Fruit fly (Drosophila melanogaster) whole organism, adult: ENCODE measurements around the gene Ugt36D1.

Experiments used
- CG5204 ChIP-seq: fragments of 200-800 bp; sonication (Bioruptor generic); optimal IDR thresholded peaks from 2 replicates; lab custom pipeline; 2016; ENCODE audit warnings: missing biosample characterization, missing genetic modification characterization
- bab1 ChIP-seq: fragments of 200-800 bp; sonication (Bioruptor generic); optimal IDR thresholded peaks from 3 replicates; lab custom pipeline; 2019; ENCODE audit warnings: missing biosample characterization, mild to moderate bottlenecking, missing genetic modification characterization, moderate library complexity
- ovo ChIP-seq: fragments of 200-800 bp; sonication (Bioruptor generic); optimal IDR thresholded peaks from 2 replicates; lab custom pipeline; 2016; ENCODE audit warnings: missing biosample characterization, missing genetic modification characterization

DNA sequence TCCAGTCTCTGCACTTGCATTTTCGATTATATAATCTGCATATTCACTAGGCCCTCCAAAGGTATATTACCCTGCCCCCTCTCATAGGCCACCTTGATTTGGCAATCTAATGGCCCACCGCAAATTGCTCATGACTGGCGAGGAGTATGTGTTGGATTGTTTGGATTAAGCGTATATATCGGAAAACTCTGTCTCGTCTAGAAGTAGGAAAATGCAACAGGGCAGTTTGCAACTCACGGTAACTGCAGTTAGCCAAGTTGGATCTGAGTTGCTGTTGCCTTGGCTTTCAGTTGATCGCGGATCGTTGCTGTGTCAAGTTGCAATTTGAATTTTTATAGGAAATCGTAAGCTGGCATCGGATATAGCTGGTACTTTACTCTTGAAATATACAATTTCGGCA is 4.3 kb upstream of the Ugt36D1 start, which contains the start of gene Ugt36F1:
- TF ChIP-seq ovo (GFP tag; lab: Kevin White, UChicago), result no peak
- no peak for TF ChIP-seq CG5204 (GFP tag; lab: Kevin White, UChicago)
- TF ChIP-seq bab1 (GFP tag; lab: Kevin White, UChicago), result no peak
